Worm (Caenorhabditis elegans): ENCODE data around the gene R08A2.9.

DNA sequence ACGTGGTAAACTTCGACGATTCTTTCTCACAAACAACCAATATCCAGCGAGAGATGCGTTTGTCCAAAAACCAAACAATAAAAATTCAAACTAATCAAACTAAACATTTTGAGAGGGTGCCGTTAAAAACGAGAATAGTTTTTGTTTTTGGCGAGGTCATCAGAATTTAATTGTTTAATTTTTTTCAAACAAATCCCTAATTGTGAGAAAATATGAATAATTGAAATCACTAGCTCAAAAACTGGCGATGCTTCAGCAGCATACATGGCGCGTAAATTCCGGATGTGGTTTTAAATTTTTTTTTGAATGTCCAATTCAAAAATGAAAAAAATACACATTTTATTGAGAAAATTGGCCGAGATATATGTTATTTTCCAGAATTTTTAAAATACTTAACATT, 11.4 kb downstream of the R08A2.9 start, which contains the start of gene R08A2.1:
- TF ChIP-seq sox-2 (GFP tag; IDR thresholded peaks at IDR 0.05) (no peak), hlh-30 (tag; optimal IDR thresholded peaks at IDR 0.05; ENCODE audit: insufficient read depth) (no peak), ceh-9 (tag; optimal IDR thresholded peaks at IDR 0.05) (no peak), ahr-1 (tag; optimal IDR thresholded peaks at IDR 0.05) (no peak), C08G9.2 (tag; optimal IDR thresholded peaks at IDR 0.05) (no peak), ceh-2 (tag; optimal IDR thresholded peaks at IDR 0.05) (no peak), T23F11.4 (GFP tag; optimal IDR thresholded peaks at IDR 0.05) (no peak), tbx-2 (tag; optimal IDR thresholded peaks at IDR 0.05) (no peak), ama-1 (optimal IDR thresholded peaks at IDR 0.05) (no peak), elt-2 (tag; optimal IDR thresholded peaks at IDR 0.05) (no peak)

All from whole organism, late embryonic.